Worm (Caenorhabditis elegans) whole organism, early embryonic: ENCODE data around the gene irk-3.

Source experiments
- B0310.2 ChIP-seq: sonication (generic microtip); optimal IDR thresholded peaks from 2 replicates; lab custom pipeline; 2016; ENCODE audit warnings: mild to moderate bottlenecking, missing genetic modification characterization, missing compliant biosample characterization
- aly-1 ChIP-seq: sonication (generic microtip); optimal IDR thresholded peaks from 2 replicates; lab custom pipeline; 2016; ENCODE audit warnings: missing genetic modification characterization, missing compliant biosample characterization
- ama-1 ChIP-seq: fragments of 150-350 bp; optimal IDR thresholded peaks from 2 replicates; lab custom pipeline; 2014
- ceh-13 ChIP-seq: fragments of 200-800 bp; sonication (Bioruptor generic); optimal IDR thresholded peaks from 2 replicates; lab custom pipeline; 2018; ENCODE audit warnings: mild to moderate bottlenecking, missing genetic modification characterization, missing compliant biosample characterization
- ceh-36 ChIP-seq: sonication (generic microtip); optimal IDR thresholded peaks from 2 replicates; lab custom pipeline; 2016; ENCODE audit warnings: missing genetic modification characterization, inconsistent platforms, missing compliant biosample characterization
- ets-7 ChIP-seq: sonication (generic microtip); optimal IDR thresholded peaks from 2 replicates; lab custom pipeline; 2016; ENCODE audit warnings: missing genotype, missing genetic modification characterization, missing compliant biosample characterization
- hmbx-1 ChIP-seq: sonication (generic microtip); optimal IDR thresholded peaks from 2 replicates; lab custom pipeline; 2016; ENCODE audit warnings: mild to moderate bottlenecking, missing genetic modification characterization, missing compliant biosample characterization
- hmg-4 ChIP-seq: fragments of 200-800 bp; sonication (Bioruptor generic); optimal IDR thresholded peaks from 2 replicates; lab custom pipeline; 2018; ENCODE audit warnings: mild to moderate bottlenecking, missing genetic modification characterization, missing compliant biosample characterization
- pes-1 ChIP-seq: fragments of 200-800 bp; sonication (Bioruptor generic); IDR thresholded peaks from 2 replicates; pipeline ENCODE4 v1.3.6; 2022; ENCODE audit warnings: missing genetic modification reagents, missing genetic modification characterization, missing compliant biosample characterization
- sea-1 ChIP-seq: fragments of 200-800 bp; sonication (Bioruptor generic); conservative IDR thresholded peaks from 2 replicates; pipeline ENCODE4 v1.3.6; 2022; ENCODE audit warnings: missing genetic modification characterization, missing compliant biosample characterization
- tbx-11 ChIP-seq: fragments of 200-800 bp; sonication (Bioruptor generic); IDR thresholded peaks from 2 replicates; pipeline ENCODE4 v1.3.6; 2022; ENCODE audit warnings: missing genetic modification characterization, missing compliant biosample characterization
- tbx-37 ChIP-seq: fragments of 200-800 bp; sonication (Bioruptor generic); conservative IDR thresholded peaks from 2 replicates; pipeline ENCODE4 v1.3.6; 2022; ENCODE audit warnings: missing genetic modification reagents, missing genetic modification characterization, missing compliant biosample characterization
- tra-4 ChIP-seq: sonication (generic microtip); optimal IDR thresholded peaks from 2 replicates; lab custom pipeline; 2017; ENCODE audit warnings: missing genetic modification characterization, missing compliant biosample characterization

ce11 chrX:14316132-14316531, 54.1 kb downstream of the irk-3 start:
- TF ChIP-seq tbx-11 (GFP tag; lab: Robert Waterston, UW): no peak
- TF ChIP-seq ama-1 (lab: Kevin White, UChicago): no peak
- TF ChIP-seq hmg-4: no peak
- no peak for TF ChIP-seq aly-1 (tag; lab: Kevin White, UChicago)
- no peak for TF ChIP-seq ets-7 (tag; lab: Kevin White, UChicago)
- TF ChIP-seq tra-4 (tag; lab: Kevin White, UChicago): no peak
- TF ChIP-seq sea-1 (GFP tag; lab: Robert Waterston, UW): no peak
- TF ChIP-seq ceh-13 (GFP tag; lab: Kevin White, UChicago): no peak
- no peak for TF ChIP-seq tbx-37 (GFP tag; lab: Robert Waterston, UW)
- TF ChIP-seq pes-1 (GFP tag; lab: Robert Waterston, UW): no peak
- no peak for TF ChIP-seq ceh-36
- TF ChIP-seq B0310.2 (tag; lab: Kevin White, UChicago): no peak
- no peak for TF ChIP-seq hmbx-1 (tag; lab: Kevin White, UChicago)
